Worm (Caenorhabditis elegans): Measurements from ENCODE around the gene Y7A5A.3.

Y7A5A.3 gene

DNA sequence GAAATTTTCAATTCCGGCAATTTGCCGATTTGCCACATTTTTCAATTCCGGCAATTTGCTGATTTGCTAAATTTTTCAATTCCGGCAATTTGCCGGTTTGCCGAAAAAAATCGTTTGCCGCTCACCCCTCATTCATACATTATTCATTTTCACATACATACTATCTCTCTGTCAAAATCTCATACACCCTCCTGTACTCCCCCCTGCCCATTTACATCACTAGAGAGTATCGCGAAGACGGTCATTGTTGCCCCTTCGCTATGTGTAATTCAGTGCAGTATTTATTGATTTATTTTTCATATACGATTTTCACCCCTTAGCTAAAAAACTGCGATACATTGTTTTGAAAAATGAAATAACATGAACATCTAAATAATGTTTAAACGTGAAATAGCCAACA lies 48.1 kb downstream of the Y7A5A.3 start (continued):
- TF ChIP-seq mab-9 (GFP tag; IDR thresholded peaks at IDR 0.05) (peak; percentile 53; the same call in 1 of the 2 replicates), fkh-8 (tag; optimal IDR thresholded peaks at IDR 0.05) (peak; percentile 42), ets-5 (GFP tag; IDR thresholded peaks at IDR 0.05) (no peak), lin-35 (GFP tag; optimal IDR thresholded peaks at IDR 0.05) (peak in 1 of 2 experiments; percentile 82), unc-98 (GFP tag; IDR thresholded peaks at IDR 0.05) (no peak), efl-1 (optimal IDR thresholded peaks at IDR 0.05) (peak; percentile 34 to 50), efl-1 (GFP tag; optimal IDR thresholded peaks at IDR 0.05 in 1 of 2) (peak in 1 of 2 experiments; percentile 90), nhr-28 (tag; optimal IDR thresholded peaks at IDR 0.05) (no peak), zip-4 (GFP tag; optimal IDR thresholded peaks at IDR 0.05) (peak; percentile 42), snu-23 (GFP tag; optimal IDR thresholded peaks at IDR 0.05) (peak; percentile 88), nhr-90 (tag; optimal IDR thresholded peaks at IDR 0.05; ENCODE audit: poor library complexity) (peak; percentile 82), nhr-19 (GFP tag; conservative IDR thresholded peaks at IDR 0.05) (peak; percentile 45), F16B12.6 (tag; optimal IDR thresholded peaks at IDR 0.05) (no peak), nhr-85 (tag) (peak; percentile 87), zag-1 (tag; optimal IDR thresholded peaks at IDR 0.05) (no peak), vab-15 (tag; optimal IDR thresholded peaks at IDR 0.05) (no peak), nhr-71 (tag; optimal IDR thresholded peaks at IDR 0.05) (peak; percentile 67), fos-1 (tag; optimal IDR thresholded peaks at IDR 0.05) (peak; percentile 45), nhr-12 (tag; optimal IDR thresholded peaks at IDR 0.05) (no peak), mef-2 (tag; optimal IDR thresholded peaks at IDR 0.05) (no peak), unc-86 (tag; optimal IDR thresholded peaks at IDR 0.05) (no peak), ceh-88 (GFP tag; IDR thresholded peaks at IDR 0.05) (no peak), elt-2 (tag; optimal IDR thresholded peaks at IDR 0.05) (peak; percentile 16), sox-4 (tag; optimal IDR thresholded peaks at IDR 0.05) (no peak), ztf-11 (tag; optimal IDR thresholded peaks at IDR 0.05) (peak in 1 of 2 experiments; percentile 49), pqm-1 (tag; optimal IDR thresholded peaks at IDR 0.05) (no peak), nhr-237 (tag; optimal IDR thresholded peaks at IDR 0.05) (peak; percentile 36), xbp-1 (tag; optimal IDR thresholded peaks at IDR 0.05) (peak; percentile 43), unc-130 (tag; optimal IDR thresholded peaks at IDR 0.05) (peak; percentile 32), dpl-1 (GFP tag; optimal IDR thresholded peaks at IDR 0.05) (peak in 1 of 3 experiments; percentile 10), rnt-1 (tag; optimal IDR thresholded peaks at IDR 0.05) (peak; percentile 56), ztf-4 (tag; optimal IDR thresholded peaks at IDR 0.05) (peak; percentile 55), lin-14 (GFP tag; optimal IDR thresholded peaks at IDR 0.05) (no peak), lin-15B (tag; optimal IDR thresholded peaks at IDR 0.05) (peak; percentile 52), nhr-47 (tag; optimal IDR thresholded peaks at IDR 0.05) (peak; percentile 86), skn-1 (tag; optimal IDR thresholded peaks at IDR 0.05) (peak; percentile 36), efl-3 (GFP tag; optimal IDR thresholded peaks at IDR 0.05) (no peak), Y116A8C.19 (tag; optimal IDR thresholded peaks at IDR 0.05; ENCODE audit: borderline replicate concordance) (no peak), ama-1 (optimal IDR thresholded peaks at IDR 0.05) (no peak), hpl-2 (GFP tag; optimal IDR thresholded peaks at IDR 0.05) (peak; percentile 77), lsy-2 (tag; optimal IDR thresholded peaks at IDR 0.05) (peak; percentile 67 to 70), nhr-20 (tag; optimal IDR thresholded peaks at IDR 0.05) (peak; percentile 74), isw-1 (GFP tag; IDR thresholded peaks at IDR 0.05) (0 out of 2 replicates have a peak, but pooled peaks have one; percentile 2), blmp-1 (tag; optimal IDR thresholded peaks at IDR 0.05) (no peak), nhr-76 (tag; optimal IDR thresholded peaks at IDR 0.05) (no peak), tbx-2 (tag; optimal IDR thresholded peaks at IDR 0.05) (peak; percentile 50), fkh-10 (GFP tag; optimal IDR thresholded peaks at IDR 0.05) (peak; percentile 77), mdl-1 (tag; optimal IDR thresholded peaks at IDR 0.05) (peak in 1 of 2 experiments; percentile 35), ceh-8 (GFP tag; optimal IDR thresholded peaks at IDR 0.05) (no peak), C04F5.9 (tag; optimal IDR thresholded peaks at IDR 0.05) (no peak), jun-1 (tag; optimal IDR thresholded peaks at IDR 0.05) (peak; percentile 87), nhr-84 (tag; optimal IDR thresholded peaks at IDR 0.05) (no peak), egl-27 (tag; optimal IDR thresholded peaks at IDR 0.05) (no peak), sup-37 (GFP tag; optimal IDR thresholded peaks at IDR 0.05) (no peak)

All from whole organism, L1 larva.